Worm (Caenorhabditis elegans) whole organism, L4/young adult: Measurements from ENCODE around the gene nol-56.

Source experiments
- W03F9.2 ChIP-seq: fragments of 150-350 bp; optimal IDR thresholded peaks from 2 replicates; lab custom pipeline; 2014; ENCODE audit warnings: missing biosample characterization, missing genetic modification characterization
- dao-5 ChIP-seq: sonication (generic microtip); optimal IDR thresholded peaks from 2 replicates; lab custom pipeline; 2016; ENCODE audit warnings: missing genotype, missing genetic modification characterization, moderate library complexity, missing compliant biosample characterization
- him-1 ChIP-seq: sonication (generic microtip); optimal IDR thresholded peaks from 2 replicates; lab custom pipeline; 2016; ENCODE audit warnings: missing genotype, missing genetic modification reagents, missing genetic modification characterization, missing compliant biosample characterization

- TF ChIP-seq him-1 (tag; lab: Kevin White, UChicago) (no peak), dao-5 (tag; lab: Kevin White, UChicago) (no peak), W03F9.2 (tag; lab: Kevin White, UChicago) (no peak)
Measured at ce11 chrV:10399290-10399689, 46.5 kb upstream of the nol-56 start.
